Worm (Caenorhabditis elegans) whole organism, L4 larva: ENCODE measurements around the gene otpl-1.

Source experiments
- D1046.2 ChIP-seq: fragments of 200-800 bp; sonication (Bioruptor generic); IDR thresholded peaks from 2 replicates; pipeline ENCODE4 v1.3.6; 2022; ENCODE audit warnings: missing genetic modification characterization, missing compliant biosample characterization
- F44E2.7 ChIP-seq: fragments of 200-800 bp; sonication (Bioruptor generic); IDR thresholded peaks from 2 replicates; pipeline ENCODE4 v2.1.2; 2022; ENCODE audit warnings: missing genetic modification characterization, missing compliant biosample characterization
- F49E8.2 ChIP-seq: sonication (generic microtip); optimal IDR thresholded peaks from 2 replicates; lab custom pipeline; 2016; ENCODE audit warnings: missing compliant biosample characterization, mild to moderate bottlenecking, missing genetic modification characterization, borderline replicate concordance
- Y48G9A.11 ChIP-seq: fragments of 200-800 bp; sonication (Bioruptor generic); IDR thresholded peaks from 2 replicates; pipeline ENCODE4 v1.3.6; 2022; ENCODE audit warnings: missing genetic modification reagents, missing genetic modification characterization, missing compliant biosample characterization
- Y5F2A.4 ChIP-seq: fragments of 200-800 bp; sonication (Bioruptor generic); optimal IDR thresholded peaks from 2 replicates; lab custom pipeline; 2018; ENCODE audit warnings: mild to moderate bottlenecking, missing genetic modification characterization, missing compliant biosample characterization
- ZK337.2 ChIP-seq: fragments of 200-800 bp; sonication (Bioruptor generic); IDR thresholded peaks from 2 replicates; pipeline ENCODE4 v1.3.6; 2022; ENCODE audit warnings: missing genetic modification reagents, missing genetic modification characterization, missing compliant biosample characterization
- aha-1 ChIP-seq: fragments of 150-350 bp; peaks from one replicate; lab custom pipeline; 2014; ENCODE audit warnings: missing biosample characterization, missing genetic modification characterization
- ama-1 ChIP-seq: fragments of 150-350 bp; optimal IDR thresholded peaks from 2 replicates; lab custom pipeline; 2014; ENCODE audit warnings: inconsistent platforms, mixed read lengths
- ceh-20 ChIP-seq: fragments of 200-800 bp; sonication (Bioruptor generic); IDR thresholded peaks from 2 replicates; pipeline ENCODE4 v1.3.6; 2022; ENCODE audit warnings: missing genetic modification reagents, missing genetic modification characterization, missing compliant biosample characterization
- ceh-28 ChIP-seq: fragments of 150-350 bp; optimal IDR thresholded peaks from 2 replicates; lab custom pipeline; 2014; ENCODE audit warnings: missing biosample characterization, missing genetic modification reagents, missing genetic modification characterization
- ceh-32 ChIP-seq: sonication (generic microtip); optimal IDR thresholded peaks from 2 replicates; lab custom pipeline; 2016; ENCODE audit warnings: mild to moderate bottlenecking, missing genetic modification characterization, missing compliant biosample characterization; ENCODE audit not compliant: poor library complexity
- ceh-44 ChIP-seq: fragments of 200-800 bp; sonication (Bioruptor generic); IDR thresholded peaks from 2 replicates; pipeline ENCODE4 v1.3.6; 2022; ENCODE audit warnings: missing genetic modification reagents, missing genetic modification characterization, missing compliant biosample characterization
- ceh-62 ChIP-seq: sonication (generic microtip); optimal IDR thresholded peaks from 2 replicates; lab custom pipeline; 2017; ENCODE audit warnings: missing biosample characterization, missing genetic modification characterization
- cey-2 ChIP-seq: sonication (generic microtip); optimal IDR thresholded peaks from 3 replicates; lab custom pipeline; 2017; ENCODE audit warnings: missing genetic modification characterization, mild to moderate bottlenecking, missing compliant biosample characterization, antibody characterized with exemption, borderline replicate concordance; ENCODE audit not compliant: insufficient read depth
- dmd-6 ChIP-seq: fragments of 200-800 bp; sonication (Bioruptor generic); IDR thresholded peaks from 2 replicates; pipeline ENCODE4 v1.3.6; 2022; ENCODE audit warnings: missing genetic modification reagents, missing genetic modification characterization, missing compliant biosample characterization
- dmd-9 ChIP-seq: fragments of 200-800 bp; sonication (Bioruptor generic); IDR thresholded peaks from 2 replicates; pipeline ENCODE4 v1.3.6; 2022; ENCODE audit warnings: missing genetic modification reagents, missing genetic modification characterization, missing compliant biosample characterization
- dpl-1 ChIP-seq: fragments of 150-350 bp; optimal IDR thresholded peaks from 2 replicates; lab custom pipeline; 2014; ENCODE audit warnings: missing biosample characterization, missing genetic modification reagents, missing genetic modification characterization
- egl-43 ChIP-seq: fragments of 200-800 bp; sonication (Bioruptor generic); IDR thresholded peaks from 2 replicates; pipeline ENCODE4 v1.3.6; 2022; ENCODE audit warnings: missing genetic modification reagents, missing genetic modification characterization, missing compliant biosample characterization
- lim-7 ChIP-seq: fragments of 200-800 bp; sonication (Bioruptor generic); IDR thresholded peaks from 2 replicates; pipeline ENCODE4 v1.3.6; 2022; ENCODE audit warnings: missing genetic modification characterization, missing compliant biosample characterization
- lin-1 ChIP-seq: fragments of 200-800 bp; sonication (Bioruptor generic); IDR thresholded peaks from 2 replicates; pipeline ENCODE4 v1.3.6; 2022; ENCODE audit warnings: missing genetic modification reagents, missing genetic modification characterization, missing compliant biosample characterization
- lin-13 ChIP-seq: fragments of 150-350 bp; optimal IDR thresholded peaks from 2 replicates; lab custom pipeline; 2014; ENCODE audit warnings: missing biosample characterization, missing genetic modification reagents, missing genetic modification characterization
- lin-29 ChIP-seq: fragments of 200-800 bp; sonication (Bioruptor generic); IDR thresholded peaks from 2 replicates; pipeline ENCODE4 v1.3.6; 2022; ENCODE audit warnings: missing genetic modification reagents, missing genetic modification characterization, missing compliant biosample characterization
- lin-38 ChIP-seq: fragments of 200-800 bp; sonication (Bioruptor generic); IDR thresholded peaks from 2 replicates; pipeline ENCODE4 v1.3.6; 2022; ENCODE audit warnings: missing genetic modification reagents, missing genetic modification characterization, missing compliant biosample characterization
- lir-3 ChIP-seq: sonication (generic microtip); optimal IDR thresholded peaks from 2 replicates; lab custom pipeline; 2016; ENCODE audit warnings: mild to moderate bottlenecking, missing genetic modification characterization, missing compliant biosample characterization
- lsy-2 ChIP-seq, 2 experiments: fragments of 150-350 bp in 1 of 2; sonication (generic microtip) in 1 of 2; optimal IDR thresholded peaks; 2 replicates each; lab custom pipeline; 2014 to 2017; ENCODE audit warnings: missing biosample characterization in 2 of 2, missing genetic modification characterization in 2 of 2
- madf-5 ChIP-seq, 2 experiments: fragments of 200-800 bp; sonication (Bioruptor generic); IDR thresholded peaks; 2 replicates each; pipeline ENCODE4 v1.3.6; 2022; ENCODE audit warnings: missing compliant biosample characterization in 2 of 2, missing genetic modification characterization in 2 of 2
- madf-9 ChIP-seq: fragments of 200-800 bp; sonication (Bioruptor generic); conservative IDR thresholded peaks from 2 replicates; pipeline ENCODE4 v1.3.6; 2022; ENCODE audit warnings: missing genetic modification reagents, missing genetic modification characterization, missing compliant biosample characterization
- mes-2 ChIP-seq: sonication (generic microtip); optimal IDR thresholded peaks from 2 replicates; lab custom pipeline; 2016; ENCODE audit warnings: missing genotype, mild to moderate bottlenecking, missing genetic modification characterization, missing compliant biosample characterization; ENCODE audit not compliant: poor library complexity, severe bottlenecking
- nhr-11 ChIP-seq: fragments of 150-350 bp; optimal IDR thresholded peaks from 2 replicates; lab custom pipeline; 2014; ENCODE audit warnings: missing biosample characterization, missing genetic modification characterization
- nhr-237 ChIP-seq: sonication (generic microtip); optimal IDR thresholded peaks from 2 replicates; lab custom pipeline; 2017; ENCODE audit warnings: missing biosample characterization, missing genetic modification characterization
- nhr-41 ChIP-seq: fragments of 200-800 bp; sonication (Bioruptor generic); IDR thresholded peaks from 2 replicates; pipeline ENCODE4 v1.3.6; 2022; ENCODE audit warnings: missing genetic modification reagents, missing genetic modification characterization, missing compliant biosample characterization
- nhr-42 ChIP-seq: fragments of 200-800 bp; sonication (Bioruptor generic); IDR thresholded peaks from 2 replicates; pipeline ENCODE4 v1.3.6; 2022; ENCODE audit warnings: missing genetic modification characterization, missing compliant biosample characterization
- nhr-6 ChIP-seq: fragments of 150-350 bp; optimal IDR thresholded peaks from 2 replicates; lab custom pipeline; 2014; ENCODE audit warnings: missing biosample characterization, missing genetic modification characterization
- nhr-76 ChIP-seq: fragments of 150-350 bp; optimal IDR thresholded peaks from 2 replicates; lab custom pipeline; 2014; ENCODE audit warnings: missing biosample characterization, missing genetic modification characterization
- nhr-77 ChIP-seq: fragments of 150-350 bp; optimal IDR thresholded peaks from 2 replicates; lab custom pipeline; 2014; ENCODE audit warnings: missing biosample characterization, missing genetic modification characterization
- rbr-2 ChIP-seq: sonication (generic microtip); optimal IDR thresholded peaks from 2 replicates; lab custom pipeline; 2016; ENCODE audit warnings: missing genotype, missing genetic modification characterization, missing compliant biosample characterization
- sdz-12 ChIP-seq: fragments of 200-800 bp; sonication (Bioruptor generic); optimal IDR thresholded peaks from 2 replicates; lab custom pipeline; 2018; ENCODE audit warnings: mild to moderate bottlenecking, missing genetic modification characterization, missing compliant biosample characterization

Gene otpl-1

DNA sequence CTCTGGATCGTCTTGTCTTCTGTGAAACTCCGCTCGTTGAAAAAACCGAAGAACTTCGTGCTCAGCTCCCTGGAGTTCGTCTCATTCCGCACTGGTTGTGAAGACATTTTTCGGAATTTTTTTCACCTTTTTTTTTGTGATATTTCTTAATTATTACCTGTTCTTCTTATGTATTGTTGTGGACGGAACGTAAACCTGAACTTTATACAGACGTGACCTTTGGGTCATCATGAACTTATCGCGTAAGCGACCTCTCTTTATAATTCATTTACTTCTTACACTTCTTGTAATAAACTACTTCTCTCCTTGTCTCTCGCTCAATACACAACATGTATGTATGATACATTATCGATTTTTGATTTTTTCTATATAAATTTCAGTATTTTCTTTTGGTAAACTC lies 36.6 kb upstream of the otpl-1 start, which contains the start of gene M57.1:
Gene M57.1, plus strand, starts transcription at position 301 of the 400 bp plus-strand sequence.
- TF ChIP-seq ceh-20 (GFP tag; lab: Robert Waterston, UW): no peak
- TF ChIP-seq lin-1 (GFP tag; lab: Robert Waterston, UW): no peak
- TF ChIP-seq nhr-41 (GFP tag; lab: Robert Waterston, UW): no peak
- no peak for TF ChIP-seq F49E8.2 (tag; lab: Kevin White, UChicago)
- no peak for TF ChIP-seq nhr-42 (GFP tag; lab: Robert Waterston, UW)

DNA sequence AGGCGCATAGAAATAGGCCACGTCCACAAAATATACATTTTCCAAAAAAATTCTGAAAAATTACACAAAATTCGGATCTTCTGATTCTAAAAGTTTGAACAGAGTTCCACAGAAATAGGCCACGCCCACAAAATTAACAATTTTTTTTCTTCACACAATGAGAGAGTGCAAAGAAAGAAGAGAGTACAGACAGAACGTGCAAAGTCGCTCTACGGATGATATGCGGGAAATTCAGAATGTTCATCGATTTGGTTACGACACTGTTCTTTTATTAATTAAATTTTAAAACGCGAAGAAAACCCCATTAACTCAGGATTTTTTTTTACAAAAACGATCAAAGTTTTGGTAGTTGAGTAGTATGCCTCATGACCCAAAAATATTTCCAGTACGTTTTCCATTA lies 35.8 kb upstream of the otpl-1 start:
- peak in 1 of 2 experiments; percentile 37 for TF ChIP-seq lsy-2 (tag; optimal IDR thresholded peaks at IDR 0.05; lab: Kevin White, UChicago)
- TF ChIP-seq dpl-1 (GFP tag; lab: Kevin White, UChicago): peak; percentile 34
- TF ChIP-seq nhr-237 (tag; lab: Kevin White, UChicago): no peak
- TF ChIP-seq lin-38 (GFP tag; lab: Robert Waterston, UW): peak; percentile 73
- peak; percentile 72 for TF ChIP-seq aha-1 (tag; lab: Kevin White, UChicago)
- no peak for TF ChIP-seq ama-1 (lab: Kevin White, UChicago)
- no peak for TF ChIP-seq rbr-2 (tag; lab: Kevin White, UChicago)
- no peak for TF ChIP-seq D1046.2 (GFP tag; lab: Robert Waterston, UW)
- TF ChIP-seq madf-5 (GFP tag; IDR thresholded peaks at IDR 0.05; lab: Robert Waterston, UW): no peak
- no peak for TF ChIP-seq ceh-44 (GFP tag; lab: Robert Waterston, UW)
- peak; percentile 18 for TF ChIP-seq mes-2 (tag; lab: Kevin White, UChicago)

DNA sequence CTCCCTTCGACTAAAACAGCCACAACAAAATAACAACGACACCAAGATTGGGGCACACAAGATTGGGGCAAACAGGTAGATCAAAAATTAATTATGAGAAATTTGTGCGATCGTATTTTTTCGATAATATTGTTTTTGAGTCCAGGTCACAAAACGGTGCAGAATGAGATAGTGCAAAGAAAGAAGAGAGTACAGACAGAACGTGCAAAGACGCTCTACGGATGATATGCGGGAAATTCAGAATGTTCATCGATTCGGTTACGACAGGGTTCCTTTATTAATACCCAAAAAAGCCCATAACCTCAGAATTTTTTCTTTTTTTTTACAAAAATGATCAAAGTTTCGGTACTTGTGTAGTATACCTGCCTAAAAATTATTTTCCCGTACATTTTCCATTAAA lies 29.5 kb upstream of the otpl-1 start:
- TF ChIP-seq nhr-6 (tag; lab: Kevin White, UChicago): no peak
- no peak for TF ChIP-seq ceh-62
- TF ChIP-seq lin-38 (GFP tag; lab: Robert Waterston, UW): peak; percentile 69
- TF ChIP-seq dpl-1 (GFP tag; lab: Kevin White, UChicago): peak; percentile 11

DNA sequence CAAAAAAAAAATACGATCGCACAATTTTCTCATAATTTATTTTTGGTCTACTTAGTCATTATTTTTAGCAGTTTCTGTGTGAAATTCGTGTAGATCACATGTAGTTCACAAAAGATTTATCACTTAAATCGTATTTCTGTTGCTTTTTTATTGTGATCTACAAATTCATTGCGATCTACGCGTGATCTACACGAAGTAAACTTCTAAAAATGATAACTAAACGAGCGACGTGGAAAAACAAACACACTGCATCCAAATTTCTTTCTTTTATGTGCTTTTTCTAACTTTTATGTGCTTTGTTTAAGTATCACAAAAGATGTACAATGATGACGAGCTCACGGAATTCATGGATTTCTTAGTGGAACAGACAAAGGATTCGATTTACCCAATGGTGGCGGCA lies 28.9 kb upstream of the otpl-1 start, which contains the start of gene B0212.3:
Gene B0212.3, plus strand, starts transcription at position 301 of the 400 bp plus-strand sequence.
- no peak for TF ChIP-seq lim-7 (GFP tag; lab: Robert Waterston, UW)
- TF ChIP-seq dmd-6 (GFP tag; lab: Robert Waterston, UW): no peak
- no peak for TF ChIP-seq ZK337.2 (GFP tag; lab: Robert Waterston, UW)
- no peak for TF ChIP-seq nhr-11 (tag; lab: Kevin White, UChicago)
- TF ChIP-seq egl-43: no peak
- TF ChIP-seq nhr-77 (tag; lab: Kevin White, UChicago): no peak
- TF ChIP-seq lin-13: no peak
- no peak for TF ChIP-seq Y5F2A.4 (GFP tag; lab: Kevin White, UChicago)

DNA sequence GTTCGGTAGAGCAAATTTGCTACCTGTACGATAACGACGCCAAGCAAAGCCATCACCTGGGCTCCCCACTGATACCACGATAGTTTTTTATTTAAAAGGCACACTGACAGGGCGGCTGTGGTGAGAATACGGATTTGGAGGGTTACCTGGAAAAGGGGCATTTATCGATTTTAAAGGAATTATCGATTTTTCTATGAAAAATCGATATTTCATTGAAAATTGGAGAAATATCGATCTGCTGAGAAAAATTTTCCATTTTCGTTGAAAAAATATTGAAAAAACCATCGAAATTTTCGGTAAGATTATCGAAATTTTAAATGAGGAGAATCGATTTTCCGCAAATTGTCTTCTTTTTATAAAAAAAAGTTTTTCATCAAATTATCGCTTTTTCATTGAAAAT lies 23.7 kb upstream of the otpl-1 start:
- TF ChIP-seq ceh-28 (peak; percentile 87), mes-2 (tag; lab: Kevin White, UChicago) (no peak)

DNA sequence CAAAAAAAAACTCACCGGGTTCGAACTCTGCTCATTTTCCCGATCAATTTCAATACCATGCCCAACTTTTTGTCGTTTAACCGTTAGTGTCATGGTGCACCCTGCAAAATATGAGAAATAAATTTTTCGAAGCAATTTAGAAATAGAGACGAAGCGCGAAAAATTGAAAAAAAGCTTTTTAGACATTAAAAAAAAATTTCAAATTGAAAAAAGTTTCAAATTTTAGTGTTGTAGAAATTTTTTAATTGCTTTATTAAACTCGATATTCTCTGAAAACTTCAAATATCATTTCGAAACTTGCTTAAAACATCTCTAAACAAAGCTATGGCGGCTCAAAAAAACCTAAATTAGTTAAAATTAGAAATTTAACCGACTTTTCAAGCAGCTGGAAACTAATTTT lies 21.3 kb upstream of the otpl-1 start, which contains the start of gene nstp-6:
Gene nstp-6, minus strand, starts transcription at position 101 of the 400 bp plus-strand sequence.
- TF ChIP-seq lin-29 (GFP tag; lab: Robert Waterston, UW) (no peak), dmd-6 (GFP tag; lab: Robert Waterston, UW) (no peak), Y48G9A.11 (GFP tag; lab: Robert Waterston, UW) (no peak), F44E2.7 (GFP tag; lab: Robert Waterston, UW) (no peak), ceh-28 (no peak), cey-2 (tag; lab: Kevin White, UChicago) (no peak), lim-7 (GFP tag; lab: Robert Waterston, UW) (no peak), lir-3 (tag; lab: Kevin White, UChicago) (no peak), nhr-76 (tag; lab: Kevin White, UChicago) (no peak), F49E8.2 (tag; lab: Kevin White, UChicago) (no peak), dmd-9 (GFP tag; lab: Robert Waterston, UW) (no peak), ceh-32 (tag; lab: Kevin White, UChicago) (no peak), sdz-12 (GFP tag; lab: Kevin White, UChicago) (no peak), madf-9 (GFP tag; lab: Robert Waterston, UW) (no peak)
- TF ChIP-seq, all 104 proteins: peak for 0
